Worm (Caenorhabditis elegans) whole organism, mixed stage, embryonic: Measurements from ENCODE around the gene Y73F4A.2.

Experiments used
- ces-1 ChIP-seq: fragments of 150-350 bp; optimal IDR thresholded peaks from 2 replicates; lab custom pipeline; 2014; ENCODE audit warnings: missing biosample characterization, missing genetic modification reagents, missing genetic modification characterization
- elt-1 ChIP-seq: sonication (generic microtip); optimal IDR thresholded peaks from 2 replicates; lab custom pipeline; 2017; ENCODE audit warnings: missing genetic modification characterization, mild to moderate bottlenecking, missing compliant biosample characterization, antibody characterized with exemption, moderate library complexity, borderline replicate concordance; ENCODE audit not compliant: insufficient read depth
- flh-1 ChIP-seq: fragments of 200-800 bp; sonication (Bioruptor generic); optimal IDR thresholded peaks from 2 replicates; lab custom pipeline; 2018; ENCODE audit warnings: mild to moderate bottlenecking, missing genetic modification characterization, moderate library complexity, missing compliant biosample characterization
- lin-13 ChIP-seq: fragments of 150-350 bp; optimal IDR thresholded peaks from 2 replicates; lab custom pipeline; 2014; ENCODE audit warnings: missing biosample characterization, missing genetic modification characterization
- mls-2 ChIP-seq: sonication (generic microtip); optimal IDR thresholded peaks from 2 replicates; lab custom pipeline; 2016; ENCODE audit warnings: mild to moderate bottlenecking, missing genetic modification characterization, moderate library complexity, missing compliant biosample characterization
- nhr-12 ChIP-seq: fragments of 150-350 bp; optimal IDR thresholded peaks from 2 replicates; lab custom pipeline; 2014; ENCODE audit warnings: missing biosample characterization, missing genetic modification characterization
- nhr-76 ChIP-seq: sonication (generic microtip); optimal IDR thresholded peaks from 2 replicates; lab custom pipeline; 2017; ENCODE audit warnings: missing biosample characterization, missing genetic modification characterization
- pha-4 ChIP-seq: fragments of 150-350 bp; optimal IDR thresholded peaks from 2 replicates; lab custom pipeline; 2018; ENCODE audit warnings: missing biosample characterization, missing genetic modification reagents, missing genetic modification characterization
- snpc-4 ChIP-seq: fragments of 150-350 bp; optimal IDR thresholded peaks from 2 replicates; lab custom pipeline; 2014; ENCODE audit warnings: missing biosample characterization, missing genetic modification characterization
- unc-62 ChIP-seq: fragments of 150-350 bp; optimal IDR thresholded peaks from 2 replicates; lab custom pipeline; 2014; ENCODE audit warnings: missing biosample characterization, missing genetic modification reagents, missing genetic modification characterization
- ztf-11 ChIP-seq: fragments of 150-350 bp; optimal IDR thresholded peaks from 2 replicates; lab custom pipeline; 2014; ENCODE audit warnings: missing biosample characterization, missing genetic modification characterization

DNA sequence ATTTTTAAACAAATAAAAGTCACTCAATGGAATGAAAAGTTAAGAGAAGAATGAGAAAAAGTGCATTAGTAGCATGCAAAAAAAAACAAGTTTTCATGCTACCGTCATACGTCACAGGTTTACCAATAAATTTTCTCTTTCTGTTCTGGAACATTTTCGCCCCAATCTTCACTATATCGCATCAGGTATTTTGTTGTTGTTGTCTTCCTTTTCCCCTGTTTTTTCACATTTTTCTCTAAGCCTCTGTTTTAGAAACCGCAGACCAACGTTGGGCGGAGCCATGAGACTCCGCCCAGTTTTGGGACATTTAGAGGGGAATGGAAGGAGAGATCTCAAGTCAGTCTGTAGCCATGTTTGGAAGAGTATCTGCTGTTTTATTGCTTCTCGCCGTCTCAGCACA, 45.1 kb upstream of the Y73F4A.2 start, which contains the start of gene msa-1:
- TF ChIP-seq pha-4 (tag; lab: Kevin White, UChicago) (no peak), nhr-12 (no peak), snpc-4 (no peak), flh-1 (GFP tag; lab: Kevin White, UChicago) (no peak), lin-13 (no peak), mls-2 (tag; lab: Kevin White, UChicago) (no peak), unc-62 (GFP tag; lab: Kevin White, UChicago) (no peak), ces-1 (GFP tag; lab: Kevin White, UChicago) (no peak), elt-1 (no peak), nhr-76 (tag; lab: Kevin White, UChicago) (no peak), ztf-11 (no peak)
